Fruit fly (Drosophila melanogaster) whole organism, embryonic: Measurements from ENCODE around the gene retm.

Source experiments
- Atf3 ChIP-seq: fragments of 200-800 bp; sonication (Bioruptor generic); optimal IDR thresholded peaks from 3 replicates; lab custom pipeline; 2016; ENCODE audit warnings: missing biosample characterization, missing genetic modification characterization
- Awh ChIP-seq: fragments of 200-800 bp; sonication (Bioruptor generic); IDR thresholded peaks from 2 replicates; pipeline ENCODE4, ENCODE4 v1.3.6; 2022; ENCODE audit warnings: missing biosample characterization, missing genetic modification characterization
- CG10209 ChIP-seq: fragments of 200-800 bp; sonication (Bioruptor generic); optimal IDR thresholded peaks from 3 replicates; lab custom pipeline; 2017; ENCODE audit warnings: missing biosample characterization, mild to moderate bottlenecking, missing genetic modification characterization, missing genetic modification reagents
- CG1024 ChIP-seq: fragments of 200-800 bp; sonication (Bioruptor generic); IDR thresholded peaks from 2 replicates; pipeline ENCODE4 v1.3.6; 2022; ENCODE audit warnings: missing biosample characterization, missing genetic modification characterization
- CG10543 ChIP-seq: fragments of 200-800 bp; sonication (Bioruptor generic); optimal IDR thresholded peaks from 3 replicates; lab custom pipeline; 2017; ENCODE audit warnings: missing biosample characterization, mild to moderate bottlenecking, missing genetic modification characterization, moderate library complexity
- CG11723 ChIP-seq: fragments of 200-800 bp; sonication (Bioruptor generic); optimal IDR thresholded peaks from 2 replicates; lab custom pipeline; 2017; ENCODE audit warnings: missing biosample characterization, mild to moderate bottlenecking, missing genetic modification characterization
- CG12299 ChIP-seq: fragments of 200-800 bp; sonication (Bioruptor generic); optimal IDR thresholded peaks from 2 replicates; lab custom pipeline; 2018; ENCODE audit warnings: missing biosample characterization, mild to moderate bottlenecking, missing genetic modification characterization
- CG12391 ChIP-seq: fragments of 200-800 bp; sonication (Bioruptor generic); optimal IDR thresholded peaks from 3 replicates; lab custom pipeline; 2018; ENCODE audit warnings: missing biosample characterization, mild to moderate bottlenecking, missing genetic modification characterization, moderate library complexity
- CG12659 ChIP-seq: fragments of 200-800 bp; sonication (Bioruptor generic); optimal IDR thresholded peaks from 3 replicates; lab custom pipeline; 2017; ENCODE audit warnings: mild to moderate bottlenecking, missing biosample characterization, missing genetic modification reagents, missing genetic modification characterization
- CG13424 ChIP-seq: fragments of 200-800 bp; sonication (Bioruptor generic); optimal IDR thresholded peaks from 2 replicates; lab custom pipeline; 2019; ENCODE audit warnings: missing biosample characterization, mild to moderate bottlenecking, missing genetic modification characterization, moderate library complexity
- CG13624 ChIP-seq: fragments of 200-800 bp; sonication (Bioruptor generic); optimal IDR thresholded peaks from 2 replicates; lab custom pipeline; 2016; ENCODE audit warnings: missing biosample characterization, missing genetic modification characterization
- CG14860 ChIP-seq: fragments of 200-800 bp; sonication (Bioruptor generic); IDR thresholded peaks from 3 replicates; pipeline ENCODE4 v1.3.6; 2022; ENCODE audit warnings: missing biosample characterization, missing genetic modification characterization; ENCODE audit not compliant: partially characterized antibody
- CG1529 ChIP-seq: fragments of 200-800 bp; sonication (Bioruptor generic); optimal IDR thresholded peaks from 3 replicates; lab custom pipeline; 2018; ENCODE audit warnings: missing biosample characterization, missing genetic modification characterization
- CG1603 ChIP-seq: fragments of 200-800 bp; sonication (Bioruptor generic); optimal IDR thresholded peaks from 2 replicates; lab custom pipeline; 2019; ENCODE audit warnings: missing biosample characterization, mild to moderate bottlenecking, missing genetic modification characterization, moderate library complexity
- CG1647 ChIP-seq: fragments of 200-800 bp; sonication (Bioruptor generic); optimal IDR thresholded peaks from 3 replicates; lab custom pipeline; 2016; ENCODE audit warnings: missing biosample characterization, missing genetic modification characterization
- CG16815 ChIP-seq: fragments of 200-800 bp; sonication (Bioruptor generic); optimal IDR thresholded peaks from 3 replicates; lab custom pipeline; 2017; ENCODE audit warnings: missing biosample characterization, mild to moderate bottlenecking, missing genetic modification characterization
- CG3065 ChIP-seq: fragments of 200-800 bp; sonication (Bioruptor generic); optimal IDR thresholded peaks from 2 replicates; lab custom pipeline; 2016; ENCODE audit warnings: missing biosample characterization, missing genetic modification characterization
- CG31224 ChIP-seq: fragments of 200-800 bp; sonication (Bioruptor generic); IDR thresholded peaks from 2 replicates; pipeline ENCODE4 v1.3.6; 2022; ENCODE audit warnings: missing biosample characterization, missing genetic modification characterization
- CG3281 ChIP-seq: fragments of 200-800 bp; sonication (Bioruptor generic); optimal IDR thresholded peaks from 3 replicates; lab custom pipeline; 2017; ENCODE audit warnings: missing biosample characterization, mild to moderate bottlenecking, missing genetic modification characterization
- CG5180 ChIP-seq: fragments of 200-800 bp; sonication (Bioruptor generic); optimal IDR thresholded peaks from 3 replicates; lab custom pipeline; 2017; ENCODE audit warnings: missing biosample characterization, missing genetic modification characterization, mild to moderate bottlenecking, moderate library complexity, missing genetic modification reagents
- CG6791 ChIP-seq: fragments of 200-800 bp; sonication (Bioruptor generic); IDR thresholded peaks from 3 replicates; pipeline ENCODE4 v1.3.6; 2022; ENCODE audit warnings: missing biosample characterization, missing genetic modification characterization; ENCODE audit not compliant: partially characterized antibody
- CG8290 ChIP-seq, 3 experiments: fragments of 200-800 bp; sonication (Bioruptor generic); optimal IDR thresholded peaks; 2 replicates each; lab custom pipeline; 2016 to 2019; ENCODE audit warnings: missing biosample characterization in 3 of 3, missing genetic modification characterization in 3 of 3, mild to moderate bottlenecking in 2 of 3, moderate library complexity in 1 of 3
- CG8944 ChIP-seq: fragments of 200-800 bp; sonication (Bioruptor generic); optimal IDR thresholded peaks from 3 replicates; lab custom pipeline; 2016; ENCODE audit warnings: missing biosample characterization, missing genetic modification characterization
- CG9727 ChIP-seq: fragments of 200-800 bp; sonication (Bioruptor generic); optimal IDR thresholded peaks from 3 replicates; lab custom pipeline; 2017; ENCODE audit warnings: missing biosample characterization, mild to moderate bottlenecking, missing genetic modification characterization
- CG9797 ChIP-seq: fragments of 200-800 bp; sonication (Bioruptor generic); optimal IDR thresholded peaks from 3 replicates; lab custom pipeline; 2018; ENCODE audit warnings: missing biosample characterization, mild to moderate bottlenecking, missing genetic modification characterization
- Chrac-16 ChIP-seq: fragments of 200-800 bp; sonication (Bioruptor generic); optimal IDR thresholded peaks from 3 replicates; lab custom pipeline; 2016; ENCODE audit warnings: missing biosample characterization, missing genetic modification characterization
- Deaf1 ChIP-seq: fragments of 200-800 bp; optimal IDR thresholded peaks from 3 replicates; lab custom pipeline; 2019; ENCODE audit warnings: missing biosample characterization, mild to moderate bottlenecking, missing genetic modification characterization, moderate library complexity
- Drgx ChIP-seq: fragments of 200-800 bp; sonication (Bioruptor generic); IDR thresholded peaks from 2 replicates; pipeline ENCODE4 v1.3.6; 2022; ENCODE audit warnings: missing biosample characterization, missing genetic modification characterization
- H2.0 ChIP-seq: fragments of 200-800 bp; sonication (Bioruptor generic); IDR thresholded peaks from 2 replicates; pipeline ENCODE4 v1.3.6; 2022; ENCODE audit warnings: missing biosample characterization, missing genetic modification characterization
- Kr ChIP-seq: fragments of 200-800 bp; sonication (Bioruptor generic); optimal IDR thresholded peaks from 2 replicates; lab custom pipeline; 2017; ENCODE audit warnings: missing biosample characterization, mild to moderate bottlenecking, missing genetic modification characterization
- NFAT ChIP-seq: fragments of 200-800 bp; sonication (Bioruptor generic); IDR thresholded peaks from 2 replicates; pipeline ENCODE4 v1.3.6; 2022; ENCODE audit warnings: missing biosample characterization, missing genetic modification characterization
- Sox100B ChIP-seq: fragments of 200-800 bp; sonication (Bioruptor generic); optimal IDR thresholded peaks from 3 replicates; lab custom pipeline; 2018; ENCODE audit warnings: missing biosample characterization, mild to moderate bottlenecking, missing genetic modification characterization
- Sox102F ChIP-seq: fragments of 200-800 bp; sonication (Bioruptor generic); optimal IDR thresholded peaks from 2 replicates; lab custom pipeline; 2018; ENCODE audit warnings: missing biosample characterization, mild to moderate bottlenecking, missing genetic modification characterization, moderate library complexity
- Spps ChIP-seq: fragments of 200-800 bp; sonication (Bioruptor generic); optimal IDR thresholded peaks from 2 replicates; lab custom pipeline; 2018; ENCODE audit warnings: missing biosample characterization, mild to moderate bottlenecking, missing genetic modification characterization
- YL-1 ChIP-seq: fragments of 200-800 bp; sonication (Bioruptor generic); optimal IDR thresholded peaks from 3 replicates; lab custom pipeline; 2017; ENCODE audit warnings: missing biosample characterization, mild to moderate bottlenecking, missing genetic modification characterization
- cad ChIP-seq: fragments of >200 bp; optimal IDR thresholded peaks from 2 replicates; lab custom pipeline; 2017; ENCODE audit warnings: missing biosample characterization, missing genetic modification characterization
- cas ChIP-seq: fragments of 200-800 bp; sonication (Bioruptor generic); IDR thresholded peaks from 2 replicates; pipeline ENCODE4 v1.3.6; 2022; ENCODE audit warnings: missing biosample characterization, missing genetic modification characterization
- dimm ChIP-seq: fragments of 200-800 bp; sonication (Bioruptor generic); IDR thresholded peaks from 2 replicates; pipeline ENCODE4 v1.3.6; 2022; ENCODE audit warnings: missing biosample characterization, missing genetic modification characterization
- esg ChIP-seq: fragments of 200-800 bp; sonication (Bioruptor generic); conservative IDR thresholded peaks from 2 replicates; pipeline ENCODE4 v1.3.6; 2022; ENCODE audit warnings: missing biosample characterization, missing genetic modification characterization
- gcm2 ChIP-seq: fragments of 200-800 bp; sonication (Bioruptor generic); optimal IDR thresholded peaks from 2 replicates; lab custom pipeline; 2016; ENCODE audit warnings: missing biosample characterization, missing genetic modification characterization
- jing ChIP-seq: fragments of 200-800 bp; sonication (Bioruptor generic); optimal IDR thresholded peaks from 2 replicates; lab custom pipeline; 2018; ENCODE audit warnings: missing biosample characterization, mild to moderate bottlenecking, missing genetic modification characterization
- nau ChIP-seq: fragments of 200-800 bp; sonication (Bioruptor generic); optimal IDR thresholded peaks from 3 replicates; lab custom pipeline; 2017; ENCODE audit warnings: missing biosample characterization, mild to moderate bottlenecking, missing genetic modification characterization, missing genetic modification reagents
- nerfin-2 ChIP-seq: fragments of 200-800 bp; sonication (Bioruptor generic); IDR thresholded peaks from 2 replicates; pipeline ENCODE4 v1.3.6; 2022; ENCODE audit warnings: missing biosample characterization, missing genetic modification characterization; ENCODE audit not compliant: partially characterized antibody
- nom ChIP-seq: fragments of 200-800 bp; sonication (Bioruptor generic); optimal IDR thresholded peaks from 2 replicates; lab custom pipeline; 2017; ENCODE audit warnings: missing biosample characterization, missing genetic modification characterization, mild to moderate bottlenecking, moderate library complexity, missing genetic modification reagents
- onecut ChIP-seq: fragments of 200-800 bp; sonication (Bioruptor generic); IDR thresholded peaks from 2 replicates; pipeline ENCODE4 v1.3.6; 2022; ENCODE audit warnings: missing biosample characterization, missing genetic modification characterization
- org-1 ChIP-seq: fragments of 200-800 bp; sonication (Bioruptor generic); optimal IDR thresholded peaks from 2 replicates; lab custom pipeline; 2017; ENCODE audit warnings: missing biosample characterization, missing genetic modification characterization
- p53 ChIP-seq: fragments of 200-800 bp; sonication (Bioruptor generic); optimal IDR thresholded peaks from 2 replicates; lab custom pipeline; 2016; ENCODE audit warnings: missing biosample characterization, missing genetic modification characterization
- pum ChIP-seq: fragments of 200-800 bp; sonication (Bioruptor generic); optimal IDR thresholded peaks from 2 replicates; lab custom pipeline; 2016; ENCODE audit warnings: missing biosample characterization, missing genetic modification characterization
- vnd ChIP-seq: fragments of 200-800 bp; sonication (Bioruptor generic); IDR thresholded peaks from 3 replicates; pipeline ENCODE4 v1.3.6; 2022; ENCODE audit warnings: missing biosample characterization, missing genetic modification characterization; ENCODE audit not compliant: partially characterized antibody
- wek ChIP-seq: fragments of 200-800 bp; sonication (Bioruptor generic); optimal IDR thresholded peaks from 3 replicates; lab custom pipeline; 2018; ENCODE audit warnings: missing biosample characterization, mild to moderate bottlenecking, missing genetic modification characterization, moderate library complexity

Gene retm

dm6 chr2L:6461497-6461896 lies 5.8 kb upstream of the retm start (continued):
- TF ChIP-seq CG13624: no peak
- peak; percentile 48 for TF ChIP-seq CG13424 (tag; lab: Kevin White, UChicago)
- TF ChIP-seq Awh: peak; percentile 46; the same call in 1 of the 2 replicates
- no peak for TF ChIP-seq cad (GFP tag; lab: Kevin White, UChicago)
- 0 out of 2 replicates have a peak, but pooled peaks have one; percentile 5 for TF ChIP-seq onecut (GFP tag; lab: Robert Waterston, UW)
- peak; percentile 9 for TF ChIP-seq org-1 (GFP tag; lab: Kevin White, UChicago)
- TF ChIP-seq CG12299 (tag; lab: Kevin White, UChicago): no peak
- TF ChIP-seq jing: no peak
- no peak for TF ChIP-seq H2.0 (GFP tag; lab: Robert Waterston, UW)
- peak; percentile 25 for TF ChIP-seq CG9727 (GFP tag; lab: Kevin White, UChicago)
- no peak for TF ChIP-seq CG10543 (GFP tag; lab: Kevin White, UChicago)
- no peak for TF ChIP-seq p53 (GFP tag; lab: Kevin White, UChicago)
- TF ChIP-seq CG1024: no peak; the same call in 1 of the 2 replicates
- TF ChIP-seq CG1647 (GFP tag; lab: Kevin White, UChicago): no peak
- peak; percentile 56 for TF ChIP-seq nau (GFP tag; lab: Kevin White, UChicago)
- TF ChIP-seq CG3281: peak; percentile 32
- 0 out of 3 replicates have a peak, but pooled peaks have one; percentile 32 for TF ChIP-seq CG6791
- no peak for TF ChIP-seq Atf3 (GFP tag; lab: Kevin White, UChicago)
- no peak for TF ChIP-seq vnd
- TF ChIP-seq CG5180 (GFP tag; lab: Kevin White, UChicago): peak; percentile 58
- no peak for TF ChIP-seq pum
- TF ChIP-seq CG1529: peak; percentile 52
- TF ChIP-seq gcm2: no peak
- peak; percentile 45 for TF ChIP-seq Sox102F (GFP tag; lab: Kevin White, UChicago)
- TF ChIP-seq Drgx (GFP tag; lab: Robert Waterston, UW): no peak
- no peak for TF ChIP-seq CG31224 (GFP tag; lab: Robert Waterston, UW)
- no peak for TF ChIP-seq dimm (GFP tag; lab: Robert Waterston, UW)
- TF ChIP-seq Kr (GFP tag; lab: Kevin White, UChicago): no peak
- peak; percentile 2 for TF ChIP-seq CG11723 (GFP tag; lab: Kevin White, UChicago)
- TF ChIP-seq YL-1 (GFP tag; lab: Kevin White, UChicago): no peak
- no peak for TF ChIP-seq CG3065 (GFP tag; lab: Kevin White, UChicago)
- TF ChIP-seq esg: no peak
- TF ChIP-seq CG1603 (tag; lab: Kevin White, UChicago): peak; percentile 57
- peak; percentile 47 for TF ChIP-seq Sox100B
- peak; percentile 76 for TF ChIP-seq wek (GFP tag; lab: Kevin White, UChicago)
- no peak for TF ChIP-seq CG12391
- TF ChIP-seq CG12659 (GFP tag; lab: Kevin White, UChicago): peak; percentile 18
- no peak for TF ChIP-seq CG16815 (GFP tag; lab: Kevin White, UChicago)
- TF ChIP-seq Spps: peak; percentile 27
- no peak for TF ChIP-seq CG8290 (GFP tag; optimal IDR thresholded peaks at IDR 0.05; lab: Kevin White, UChicago)
- TF ChIP-seq CG8290 (tag; optimal IDR thresholded peaks at IDR 0.05; lab: Kevin White, UChicago): peak; percentile 28 to 58
- TF ChIP-seq nerfin-2 (GFP tag; lab: Robert Waterston, UW): no peak
- no peak for TF ChIP-seq CG9797
- no peak for TF ChIP-seq Deaf1 (tag; lab: Kevin White, UChicago)
- TF ChIP-seq cas (GFP tag; lab: Robert Waterston, UW): no peak
- TF ChIP-seq CG8944 (GFP tag; lab: Kevin White, UChicago): no peak
- TF ChIP-seq CG14860: no peak
- peak; percentile 26 for TF ChIP-seq CG10209
- TF ChIP-seq nom: no peak
- no peak for TF ChIP-seq Chrac-16
- TF ChIP-seq NFAT (GFP tag; lab: Robert Waterston, UW): no peak
